Worm (Caenorhabditis elegans) whole organism, young adult: ENCODE measurements around the gene C04G6.13.
A peak's percentile ranks its signal among the peaks of the same experiment; 100 is the strongest.

Source experiments
- F22D6.2 ChIP-seq: sonication (generic microtip); optimal IDR thresholded peaks from 2 replicates; lab custom pipeline; 2016; ENCODE audit warnings: mild to moderate bottlenecking, missing genetic modification characterization, missing compliant biosample characterization
- F23B12.7 ChIP-seq: sonication (generic microtip); optimal IDR thresholded peaks from 2 replicates; lab custom pipeline; 2017; ENCODE audit warnings: missing genetic modification characterization, mild to moderate bottlenecking, missing compliant biosample characterization, antibody characterized with exemption, moderate library complexity; ENCODE audit not compliant: insufficient read depth
- F49E8.2 ChIP-seq: sonication (generic microtip); optimal IDR thresholded peaks from 3 replicates; lab custom pipeline; 2017; ENCODE audit warnings: missing genetic modification characterization, mild to moderate bottlenecking, missing compliant biosample characterization, antibody characterized with exemption, moderate library complexity; ENCODE audit not compliant: insufficient read depth
- F52B5.7 ChIP-seq: sonication (generic microtip); optimal IDR thresholded peaks from 2 replicates; lab custom pipeline; 2016; ENCODE audit warnings: mild to moderate bottlenecking, missing genetic modification characterization, missing compliant biosample characterization
- F57A8.1 ChIP-seq: fragments of 200-800 bp; sonication (Bioruptor generic); optimal IDR thresholded peaks from 2 replicates; lab custom pipeline; 2018; ENCODE audit warnings: mild to moderate bottlenecking, missing genetic modification characterization, moderate library complexity, missing compliant biosample characterization
- F57C9.4 ChIP-seq: sonication (generic microtip); optimal IDR thresholded peaks from 2 replicates; lab custom pipeline; 2017; ENCODE audit warnings: mild to moderate bottlenecking, missing genetic modification characterization, missing compliant biosample characterization
- K11D2.4 ChIP-seq: fragments of 200-800 bp; sonication (Bioruptor generic); IDR thresholded peaks from 2 replicates; pipeline ENCODE4 v1.3.6; 2022; ENCODE audit warnings: missing genetic modification reagents, missing genetic modification characterization, missing compliant biosample characterization
- T26A5.8 ChIP-seq: sonication (generic microtip); optimal IDR thresholded peaks from 2 replicates; lab custom pipeline; 2016; ENCODE audit warnings: missing genetic modification characterization, missing compliant biosample characterization
- Y53F4B.3 ChIP-seq: fragments of 200-800 bp; sonication (Bioruptor generic); IDR thresholded peaks from 2 replicates; pipeline ENCODE4 v1.3.6; 2022; ENCODE audit warnings: missing genetic modification reagents, missing genetic modification characterization, missing compliant biosample characterization
- Y53G8AR.9 ChIP-seq: fragments of 200-800 bp; sonication (Bioruptor generic); conservative IDR thresholded peaks from 2 replicates; pipeline ENCODE4 v1.3.6; 2022; ENCODE audit warnings: missing genetic modification reagents, missing genetic modification characterization, missing compliant biosample characterization
- Y79H2A.3 ChIP-seq: fragments of 200-800 bp; sonication (Bioruptor generic); conservative IDR thresholded peaks from 2 replicates; pipeline ENCODE4 v1.3.6; 2022; ENCODE audit warnings: missing genetic modification reagents, missing genetic modification characterization, missing compliant biosample characterization
- aptf-2 ChIP-seq: fragments of 200-800 bp; sonication (Bioruptor generic); conservative IDR thresholded peaks from 2 replicates; pipeline ENCODE4 v1.3.6; 2022; ENCODE audit warnings: missing genetic modification reagents, missing genetic modification characterization, missing compliant biosample characterization
- ceh-58 ChIP-seq: fragments of 200-800 bp; sonication (Bioruptor generic); IDR thresholded peaks from 2 replicates; pipeline ENCODE4 v1.3.6; 2022; ENCODE audit warnings: missing genetic modification characterization, missing compliant biosample characterization
- ceh-91 ChIP-seq: fragments of 200-800 bp; sonication (Bioruptor generic); IDR thresholded peaks from 2 replicates; pipeline ENCODE4 v1.3.6; 2022; ENCODE audit warnings: missing genetic modification reagents, missing genetic modification characterization, missing compliant biosample characterization
- efl-1 ChIP-seq: fragments of 150-350 bp; optimal IDR thresholded peaks from 2 replicates; lab custom pipeline; 2014; ENCODE audit warnings: missing biosample characterization, missing genetic modification reagents, missing genetic modification characterization
- egl-18 ChIP-seq: fragments of 200-800 bp; sonication (Bioruptor generic); IDR thresholded peaks from 2 replicates; pipeline ENCODE4 v1.3.6; 2022; ENCODE audit warnings: missing genetic modification reagents, missing genetic modification characterization, missing compliant biosample characterization
- egrh-3 ChIP-seq: fragments of 200-800 bp; sonication (Bioruptor generic); IDR thresholded peaks from 2 replicates; pipeline ENCODE4 v1.3.6; 2022; ENCODE audit warnings: missing genetic modification reagents, missing genetic modification characterization, missing compliant biosample characterization
- gei-17 ChIP-seq: fragments of 200-800 bp; sonication (Bioruptor generic); optimal IDR thresholded peaks from 2 replicates; lab custom pipeline; 2018; ENCODE audit warnings: mild to moderate bottlenecking, missing genetic modification characterization, missing compliant biosample characterization
- him-1 ChIP-seq: sonication (generic microtip); optimal IDR thresholded peaks from 2 replicates; lab custom pipeline; 2016; ENCODE audit warnings: missing genotype, missing genetic modification reagents, missing genetic modification characterization, missing compliant biosample characterization
- hlh-26 ChIP-seq: fragments of 200-800 bp; sonication (Bioruptor generic); conservative IDR thresholded peaks from 2 replicates; pipeline ENCODE4 v1.3.6; 2022; ENCODE audit warnings: missing genetic modification reagents, missing genetic modification characterization, missing compliant biosample characterization
- hmg-1.2 ChIP-seq: fragments of 200-800 bp; sonication (Bioruptor generic); IDR thresholded peaks from 2 replicates; pipeline ENCODE4 v1.3.6; 2022; ENCODE audit warnings: missing genetic modification reagents, missing genetic modification characterization, missing compliant biosample characterization
- hrde-1 ChIP-seq: sonication (generic microtip); optimal IDR thresholded peaks from 2 replicates; lab custom pipeline; 2016; ENCODE audit warnings: missing genetic modification characterization, mild to moderate bottlenecking, missing compliant biosample characterization, moderate library complexity, missing genotype, missing genetic modification reagents, borderline replicate concordance
- lag-1 ChIP-seq: fragments of 200-800 bp; sonication (Bioruptor generic); IDR thresholded peaks from 2 replicates; pipeline ENCODE4 v1.3.6; 2022; ENCODE audit warnings: missing genetic modification reagents, missing genetic modification characterization, missing compliant biosample characterization
- lir-1 ChIP-seq: fragments of 200-800 bp; sonication (Bioruptor generic); conservative IDR thresholded peaks from 2 replicates; pipeline ENCODE4 v1.3.6; 2022; ENCODE audit warnings: missing genetic modification reagents, missing genetic modification characterization, missing compliant biosample characterization
- lsy-27 ChIP-seq: sonication (generic microtip); optimal IDR thresholded peaks from 2 replicates; lab custom pipeline; 2017; ENCODE audit warnings: missing genetic modification characterization, mild to moderate bottlenecking, missing compliant biosample characterization, antibody characterized with exemption, missing genotype, borderline replicate concordance; ENCODE audit not compliant: insufficient read depth
- mcd-1 ChIP-seq: fragments of 200-800 bp; sonication (Bioruptor generic); IDR thresholded peaks from 2 replicates; pipeline ENCODE4 v1.3.6; 2022; ENCODE audit warnings: missing genetic modification reagents, missing genetic modification characterization, missing compliant biosample characterization
- nfya-1 ChIP-seq: sonication (generic microtip); optimal IDR thresholded peaks from 2 replicates; lab custom pipeline; 2017; ENCODE audit warnings: antibody characterized with exemption, missing compliant biosample characterization, missing genetic modification characterization, borderline replicate concordance; ENCODE audit not compliant: insufficient read depth
- nhr-120 ChIP-seq: fragments of 200-800 bp; sonication (Bioruptor generic); IDR thresholded peaks from 2 replicates; pipeline ENCODE4 v1.3.6; 2022; ENCODE audit warnings: missing genetic modification characterization, missing compliant biosample characterization
- nhr-80 ChIP-seq: sonication (generic microtip); optimal IDR thresholded peaks from 2 replicates; lab custom pipeline; 2016; ENCODE audit warnings: missing genetic modification characterization, missing compliant biosample characterization
- nhr-90 ChIP-seq: sonication (generic microtip); optimal IDR thresholded peaks from 2 replicates; lab custom pipeline; 2016; ENCODE audit warnings: missing genotype, mild to moderate bottlenecking, missing genetic modification characterization, missing compliant biosample characterization
- pha-4 ChIP-seq: fragments of 150-350 bp; sonication (generic microtip); optimal IDR thresholded peaks from 2 replicates; lab custom pipeline; 2014; ENCODE audit warnings: missing biosample characterization, missing genetic modification reagents, missing genetic modification characterization
- snpc-1.3 ChIP-seq: sonication (generic microtip); optimal IDR thresholded peaks from 2 replicates; lab custom pipeline; 2017; ENCODE audit warnings: missing genetic modification characterization, mild to moderate bottlenecking, missing compliant biosample characterization, antibody characterized with exemption, moderate library complexity, missing genotype, missing genetic modification reagents; ENCODE audit not compliant: insufficient read depth
- sptf-2 ChIP-seq: fragments of 200-800 bp; sonication (Bioruptor generic); optimal IDR thresholded peaks from 2 replicates; lab custom pipeline; 2018; ENCODE audit warnings: mild to moderate bottlenecking, missing genetic modification characterization, missing compliant biosample characterization
- tbx-9 ChIP-seq: sonication (generic microtip); optimal IDR thresholded peaks from 2 replicates; lab custom pipeline; 2016; ENCODE audit warnings: borderline replicate concordance, missing genetic modification characterization, inconsistent platforms, missing compliant biosample characterization
- tlf-1 ChIP-seq: fragments of 200-800 bp; sonication (Bioruptor generic); optimal IDR thresholded peaks from 2 replicates; lab custom pipeline; 2018; ENCODE audit warnings: mild to moderate bottlenecking, missing genetic modification characterization, missing compliant biosample characterization
- zim-3 ChIP-seq: sonication (generic microtip); optimal IDR thresholded peaks from 2 replicates; lab custom pipeline; 2017; ENCODE audit warnings: mild to moderate bottlenecking, missing genetic modification characterization, moderate library complexity, missing compliant biosample characterization
- ztf-25 ChIP-seq: fragments of 200-800 bp; sonication (Bioruptor generic); IDR thresholded peaks from 2 replicates; pipeline ENCODE4 v1.3.6; 2022; ENCODE audit warnings: missing genetic modification reagents, missing genetic modification characterization, missing compliant biosample characterization
- ztf-26 ChIP-seq: sonication (generic microtip); optimal IDR thresholded peaks from 2 replicates; lab custom pipeline; 2017; ENCODE audit warnings: missing genetic modification characterization, missing compliant biosample characterization
- ztf-3 ChIP-seq: fragments of 200-800 bp; sonication (Bioruptor generic); optimal IDR thresholded peaks from 2 replicates; lab custom pipeline; 2018; ENCODE audit warnings: mild to moderate bottlenecking, missing genetic modification characterization, missing compliant biosample characterization

The C04G6.13 gene

DNA sequence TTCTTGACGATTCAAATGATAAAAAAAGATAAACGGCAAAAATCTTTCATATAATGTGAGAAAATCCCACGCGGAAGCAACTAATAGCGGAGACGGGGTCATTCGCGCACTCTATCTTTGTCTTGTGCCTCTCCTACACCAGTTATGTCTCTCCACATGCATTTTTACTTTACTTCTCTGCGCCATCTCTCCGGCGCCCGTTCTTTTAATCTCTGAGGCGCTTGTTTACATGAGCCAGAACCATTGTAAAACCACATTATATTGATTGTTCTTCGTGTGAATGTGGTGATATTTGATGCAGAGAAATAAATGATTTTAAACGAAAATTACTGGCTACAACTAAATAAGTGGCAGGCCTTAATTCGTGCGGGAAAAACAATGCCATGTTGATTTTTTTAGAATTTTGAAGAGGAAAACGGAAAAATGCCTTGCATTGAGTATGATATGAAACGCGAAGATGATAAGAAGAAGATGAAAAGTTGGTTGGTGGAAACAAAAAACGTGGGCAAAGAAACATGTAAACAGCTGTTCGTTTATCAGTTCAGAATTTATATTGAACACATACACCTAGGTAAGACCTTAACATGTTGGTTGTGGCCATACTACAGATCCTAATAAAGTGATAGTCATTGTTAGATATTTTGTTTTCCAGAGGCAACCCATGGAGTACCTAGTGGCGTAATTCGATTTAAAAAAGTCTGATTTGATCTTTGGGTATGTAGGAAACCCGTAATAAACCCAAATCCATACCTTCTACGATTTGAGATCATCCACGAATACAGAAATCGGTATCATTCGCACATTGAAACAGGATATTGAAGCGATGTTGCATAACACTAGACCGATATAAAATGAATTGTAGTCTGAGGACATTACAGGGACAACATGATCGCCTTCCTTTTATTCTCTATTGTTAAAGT is 1.4 kb upstream of the C04G6.13 start, which contains the start of gene C04G6.2 (continued):
- TF ChIP-seq zim-3 (no peak), aptf-2 (GFP tag; lab: Robert Waterston, UW) (no peak), nfya-1 (tag; lab: Kevin White, UChicago) (no peak), K11D2.4 (GFP tag; lab: Robert Waterston, UW) (no peak), hlh-26 (GFP tag; lab: Robert Waterston, UW) (no peak), lir-1 (GFP tag; lab: Robert Waterston, UW) (no peak), F23B12.7 (tag; lab: Kevin White, UChicago) (no peak), sptf-2 (GFP tag; lab: Kevin White, UChicago) (no peak), ztf-3 (GFP tag; lab: Kevin White, UChicago) (no peak), pha-4 (tag; lab: Kevin White, UChicago) (peak; percentile 48), Y79H2A.3 (GFP tag; lab: Robert Waterston, UW) (no peak), ztf-26 (tag; lab: Kevin White, UChicago) (no peak), snpc-1.3 (tag; lab: Kevin White, UChicago) (no peak), ceh-58 (GFP tag; lab: Robert Waterston, UW) (no peak), nhr-90 (tag; lab: Kevin White, UChicago) (no peak), nhr-80 (tag; lab: Kevin White, UChicago) (peak; percentile 52)

DNA sequence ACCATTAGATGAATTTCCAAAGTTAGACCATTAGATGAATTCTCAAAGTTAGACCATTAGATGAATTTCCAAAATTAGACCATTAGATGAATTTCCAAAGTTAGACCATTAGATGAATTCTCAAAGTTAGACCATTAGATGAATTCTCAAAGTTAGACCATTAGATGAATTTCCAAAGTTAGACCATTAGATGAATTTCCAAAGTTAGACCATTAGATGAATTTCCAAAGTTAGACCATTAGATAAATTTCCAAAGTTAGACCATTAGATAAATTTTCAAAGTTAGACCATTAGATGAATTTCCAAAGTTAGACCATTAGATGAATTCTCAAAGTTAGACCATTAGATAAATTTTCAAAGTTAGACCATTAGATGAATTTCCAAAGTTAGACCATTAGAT is 3.4 kb downstream of the C04G6.13 start:
- peak; percentile 92 for TF ChIP-seq egrh-3

DNA sequence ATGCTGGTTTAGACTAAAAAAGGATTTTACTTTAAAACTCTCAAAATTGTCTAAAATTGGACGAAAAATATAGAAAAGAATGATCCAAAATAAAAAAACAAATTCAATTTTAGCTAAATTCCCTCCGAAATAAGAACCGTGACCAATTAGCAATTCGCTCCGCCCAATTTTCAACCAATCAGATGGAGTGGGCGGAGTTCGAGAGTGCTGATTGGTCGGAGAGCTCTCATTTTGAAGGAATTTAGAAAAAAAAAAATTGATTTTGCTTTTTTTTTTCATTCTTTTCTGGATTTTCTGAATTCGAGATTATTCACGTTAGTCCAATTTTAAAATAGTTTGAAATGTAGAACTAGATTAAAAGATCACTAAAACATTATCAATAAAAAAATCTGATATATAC is 5.0 kb downstream of the C04G6.13 start:
- TF ChIP-seq F23B12.7 (tag; lab: Kevin White, UChicago) (no peak), lir-1 (GFP tag; lab: Robert Waterston, UW) (no peak), hmg-1.2 (GFP tag; lab: Robert Waterston, UW) (no peak), Y53F4B.3 (GFP tag; lab: Robert Waterston, UW) (no peak), F22D6.2 (no peak), nhr-120 (GFP tag; lab: Robert Waterston, UW) (no peak), Y79H2A.3 (GFP tag; lab: Robert Waterston, UW) (no peak), mcd-1 (GFP tag; lab: Robert Waterston, UW) (no peak), lag-1 (GFP tag; lab: Robert Waterston, UW) (no peak), hlh-26 (GFP tag; lab: Robert Waterston, UW) (no peak), Y53G8AR.9 (no peak), snpc-1.3 (tag; lab: Kevin White, UChicago) (no peak), efl-1 (no peak), tbx-9 (tag; lab: Kevin White, UChicago) (no peak), F49E8.2 (tag; lab: Kevin White, UChicago) (no peak), ceh-91 (GFP tag; lab: Robert Waterston, UW) (no peak), pha-4 (tag; lab: Kevin White, UChicago) (no peak), ztf-26 (tag; lab: Kevin White, UChicago) (no peak)
- TF ChIP-seq, all 124 proteins: peak for 0

DNA sequence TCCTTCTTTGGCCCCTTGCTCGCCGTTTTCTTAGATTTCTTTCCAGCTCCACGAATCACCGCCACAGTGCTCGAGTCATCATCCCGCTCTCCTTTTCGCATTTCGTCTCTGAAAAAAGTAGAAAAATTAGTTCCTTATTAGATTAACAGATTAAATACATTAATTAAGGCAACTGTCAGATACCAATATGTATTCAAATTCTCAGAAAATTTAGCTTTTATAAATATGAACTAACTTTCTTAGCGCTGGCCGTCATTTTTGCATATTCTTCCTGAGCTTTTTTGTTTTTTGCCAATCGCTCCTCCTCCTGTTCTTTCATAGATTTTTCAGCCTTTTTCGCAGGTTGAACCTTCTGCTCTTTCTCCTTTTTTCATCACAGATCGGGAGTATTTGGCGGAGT is 5.6 kb downstream of the C04G6.13 start, which contains the start of gene C04G6.6:
Gene C04G6.6 (minus strand): TSS at position 101 of the 400 bp plus-strand sequence.
- TF ChIP-seq him-1 (no peak), T26A5.8 (tag; lab: Kevin White, UChicago) (no peak), nhr-120 (GFP tag; lab: Robert Waterston, UW) (no peak), lsy-27 (tag; lab: Kevin White, UChicago) (no peak), egl-18 (GFP tag; lab: Robert Waterston, UW) (no peak), lir-1 (GFP tag; lab: Robert Waterston, UW) (no peak), gei-17 (GFP tag; lab: Kevin White, UChicago) (no peak), ceh-91 (GFP tag; lab: Robert Waterston, UW) (no peak), tlf-1 (GFP tag; lab: Kevin White, UChicago) (no peak), F57C9.4 (tag; lab: Kevin White, UChicago) (no peak), zim-3 (no peak), F57A8.1 (GFP tag; lab: Kevin White, UChicago) (no peak), F22D6.2 (no peak), F52B5.7 (no peak), ztf-25 (GFP tag; lab: Robert Waterston, UW) (no peak), hrde-1 (tag; lab: Kevin White, UChicago) (no peak)
